Fruit fly (Drosophila melanogaster) Kc167 (cell line): ENCODE measurements around the gene mex1.

Experiments used
- Myc ChIP-seq: fragments of >200 bp; optimal IDR thresholded peaks from 2 replicates; lab custom pipeline; 2017; ENCODE audit warnings: missing external identifiers
- Sin3A ChIP-seq: fragments of >200 bp; optimal IDR thresholded peaks from 2 replicates; lab custom pipeline; 2018; ENCODE audit warnings: missing external identifiers
- h ChIP-seq: fragments of >200 bp; optimal IDR thresholded peaks from 3 replicates; lab custom pipeline; 2018; ENCODE audit warnings: missing external identifiers
- insv ChIP-seq: fragments of >200 bp; optimal IDR thresholded peaks from 3 replicates; lab custom pipeline; 2018; ENCODE audit warnings: missing external identifiers
- psq ChIP-seq: fragments of >200 bp; optimal IDR thresholded peaks from 2 replicates; lab custom pipeline; 2017; ENCODE audit warnings: missing external identifiers
- ttk ChIP-seq: sonication (Bioruptor generic); optimal IDR thresholded peaks from 2 replicates; lab custom pipeline; 2017; ENCODE audit warnings: missing external identifiers

The mex1 gene

DNA sequence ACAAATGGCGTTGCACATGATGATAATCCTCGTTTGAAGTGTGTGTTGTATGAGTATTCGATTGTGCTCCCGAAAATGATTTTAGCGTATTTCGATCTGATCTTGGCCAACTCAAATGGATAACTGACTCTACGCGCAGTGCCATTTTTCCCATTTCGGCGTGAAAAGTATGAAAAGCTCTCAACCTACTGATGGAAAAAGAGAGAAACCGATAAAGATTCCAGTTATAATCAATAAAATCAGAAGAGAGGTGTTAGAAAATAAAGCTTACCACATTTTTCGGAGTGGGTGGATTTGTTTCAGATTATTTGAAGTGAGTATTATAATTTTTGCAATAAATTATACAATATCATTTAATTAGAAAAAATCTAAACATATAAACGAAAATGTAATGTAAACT lies at the start of gene mex1:
TSS of gene mex1 (minus strand) at position 101 of the 400 bp plus-strand sequence.
- no peak for TF ChIP-seq psq
- no peak for TF ChIP-seq ttk (lab: Kevin White, UChicago)
- TF ChIP-seq Myc (lab: Kevin White, UChicago): no peak
- no peak for TF ChIP-seq insv (lab: Kevin White, UChicago)
- TF ChIP-seq Sin3A (lab: Kevin White, UChicago): no peak
- TF ChIP-seq h: no peak

- TF ChIP-seq psq (no peak), h (no peak), insv (lab: Kevin White, UChicago) (no peak), Sin3A (lab: Kevin White, UChicago) (no peak), ttk (lab: Kevin White, UChicago) (no peak)
Observed at dm6 chr3L:15568748-15569147, 49.4 kb upstream of the mex1 start.

dm6 chr3L:15566484-15566955 lies 47.1 kb upstream of the mex1 start:
- no peak for TF ChIP-seq psq
- no peak for TF ChIP-seq Sin3A (lab: Kevin White, UChicago)
- no peak for TF ChIP-seq ttk (lab: Kevin White, UChicago)
- TF ChIP-seq h: no peak
- no peak for TF ChIP-seq Myc (lab: Kevin White, UChicago)
- TF ChIP-seq insv (lab: Kevin White, UChicago): no peak

dm6 chr3L:15565829-15566433 lies 46.5 kb upstream of the mex1 start, which contains the start of gene dop:
dop (plus strand) TSS chr3L:15566013.
- TF ChIP-seq psq (no peak), h (no peak), insv (lab: Kevin White, UChicago) (no peak), Sin3A (lab: Kevin White, UChicago) (no peak), Myc (lab: Kevin White, UChicago) (no peak), ttk (lab: Kevin White, UChicago) (no peak)

DNA sequence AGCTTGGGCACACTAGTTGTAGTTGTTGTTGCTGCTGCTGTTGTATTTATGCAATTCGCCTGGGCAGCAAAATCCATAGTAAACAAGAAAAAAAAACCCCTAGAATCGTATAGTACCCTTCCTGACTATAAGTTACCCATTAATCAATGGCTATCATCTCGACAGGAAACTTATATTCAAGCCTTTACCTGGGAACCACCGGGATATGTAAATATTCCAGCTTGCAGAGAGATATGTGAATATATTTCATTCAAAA lies 44.4 kb upstream of the mex1 start:
- TF ChIP-seq insv (lab: Kevin White, UChicago) (no peak), h (no peak), ttk (lab: Kevin White, UChicago) (no peak), Myc (lab: Kevin White, UChicago) (no peak), psq (no peak), Sin3A (lab: Kevin White, UChicago) (no peak)

DNA sequence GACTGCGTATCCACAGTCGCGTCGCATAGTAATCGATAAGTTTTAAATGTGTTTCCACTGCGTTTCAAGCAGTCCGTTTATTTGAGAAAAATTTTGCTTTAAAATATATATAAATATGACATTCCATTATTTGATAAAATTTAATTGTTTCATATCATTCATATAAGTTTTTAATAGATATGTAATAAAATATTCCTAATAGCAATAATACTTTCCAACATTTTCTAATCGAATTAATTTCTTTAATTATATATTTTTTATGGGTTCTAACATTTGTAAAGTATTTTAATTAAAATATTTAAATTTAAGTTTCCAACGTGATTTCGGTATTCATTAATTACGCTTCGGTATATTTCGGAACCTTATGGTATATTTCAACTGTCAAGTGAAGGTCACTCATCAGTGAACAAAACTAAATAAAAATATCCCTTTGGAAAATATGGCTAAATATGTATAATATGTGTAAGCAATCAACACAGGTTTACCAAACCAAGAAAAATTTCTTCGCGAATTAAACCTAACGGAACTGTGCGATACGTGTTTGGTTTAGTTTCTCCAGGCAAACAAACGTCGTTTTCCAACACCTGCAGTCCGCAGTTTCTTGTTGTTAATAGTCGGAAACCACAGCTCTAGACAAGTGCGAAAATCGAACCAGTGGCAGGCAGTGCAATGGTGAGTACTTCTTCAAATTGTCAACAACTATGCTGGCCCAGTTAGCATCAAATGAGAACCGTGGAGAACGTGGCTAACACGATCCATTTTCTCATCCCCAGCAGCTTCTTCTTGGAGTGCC lies 43.9 kb upstream of the mex1 start, which contains the start of the genes CG7739 and SCCRO:
TSS of gene CG7739 (minus strand) at position 8 of the 793 bp plus-strand sequence.
TSS of gene SCCRO (plus strand) at position 370 of the 793 bp plus-strand sequence.
- TF ChIP-seq Sin3A (lab: Kevin White, UChicago) (no peak), Myc (lab: Kevin White, UChicago) (no peak), h (no peak), ttk (lab: Kevin White, UChicago) (no peak), psq (no peak), insv (lab: Kevin White, UChicago) (no peak)

DNA sequence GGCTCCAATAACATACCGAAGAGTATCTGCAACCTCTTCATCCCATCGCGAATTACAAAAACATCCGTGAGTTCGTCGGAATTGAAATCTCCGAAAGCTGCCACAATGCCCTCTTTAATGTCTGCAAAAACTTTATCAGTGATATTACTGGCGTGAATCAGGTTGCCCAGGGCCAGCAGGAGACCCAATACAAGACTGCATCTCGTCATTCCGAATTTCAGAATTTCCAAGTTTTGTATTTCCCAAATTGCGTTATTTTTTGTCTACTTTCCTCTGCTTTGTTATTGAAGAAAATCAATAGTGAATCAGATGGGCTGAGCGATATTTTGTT lies 43.3 kb upstream of the mex1 start:
- TF ChIP-seq psq (no peak), insv (lab: Kevin White, UChicago) (no peak), Myc (lab: Kevin White, UChicago) (no peak), h (no peak), Sin3A (lab: Kevin White, UChicago) (no peak), ttk (lab: Kevin White, UChicago) (no peak)

- TF ChIP-seq psq (no peak), Sin3A (lab: Kevin White, UChicago) (no peak), ttk (lab: Kevin White, UChicago) (no peak), insv (lab: Kevin White, UChicago) (no peak), Myc (lab: Kevin White, UChicago) (no peak), h (no peak)
Observed at dm6 chr3L:15553993-15554644, 34.7 kb upstream of the mex1 start, which contains the start of gene AGO2. AGO2 (plus strand) TSS chr3L:15554113.

DNA sequence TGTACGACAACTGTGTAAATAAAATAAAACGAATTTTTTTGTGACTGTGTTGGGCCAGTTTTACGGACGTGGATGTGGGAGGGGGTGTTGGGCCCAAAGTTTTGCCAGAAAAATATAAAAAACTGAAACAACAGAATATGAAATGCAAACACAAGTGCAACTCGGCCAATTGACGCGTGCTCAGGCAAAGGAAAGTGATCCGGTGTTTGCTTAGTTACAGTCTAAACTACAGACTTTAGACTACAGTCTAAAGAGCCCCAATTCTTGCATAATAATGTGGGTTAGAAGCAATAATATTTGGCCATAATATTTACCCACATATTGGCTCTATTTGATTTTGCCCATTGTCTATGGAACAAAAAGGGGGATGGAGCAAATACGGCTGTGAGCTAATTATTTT lies 29.5 kb upstream of the mex1 start:
- TF ChIP-seq h: no peak
- no peak for TF ChIP-seq psq
- TF ChIP-seq Myc (lab: Kevin White, UChicago): no peak

DNA sequence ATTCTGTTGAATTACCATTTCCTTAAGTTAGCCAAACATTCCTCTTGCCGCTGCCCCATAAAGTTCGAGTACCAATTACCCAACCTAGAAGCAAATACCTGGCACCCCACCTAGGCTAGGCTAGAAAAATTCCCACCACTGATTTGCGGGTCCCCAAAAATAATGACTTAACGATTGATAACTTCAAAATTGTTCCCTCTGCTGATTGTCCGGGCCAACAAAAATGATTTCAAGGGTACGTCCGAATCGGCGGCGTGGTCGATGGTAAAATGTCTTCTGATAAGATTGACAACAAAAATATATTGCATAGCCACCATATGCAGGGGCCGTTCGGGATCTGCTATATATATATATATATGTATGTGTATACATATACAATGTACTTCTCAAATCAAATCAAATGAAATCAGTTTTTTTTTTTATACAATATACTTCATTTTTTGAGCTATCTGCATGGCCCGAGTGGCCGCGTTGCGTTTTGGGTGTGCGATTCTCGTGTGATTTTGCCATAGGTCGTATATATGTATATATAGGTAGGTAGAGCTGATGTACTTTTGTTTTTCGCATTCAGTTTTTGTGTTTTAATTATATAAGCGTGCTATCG lies 27.9 kb upstream of the mex1 start:
- TF ChIP-seq Sin3A (lab: Kevin White, UChicago) (no peak), insv (lab: Kevin White, UChicago) (no peak), Myc (lab: Kevin White, UChicago) (no peak), ttk (lab: Kevin White, UChicago) (no peak), h (no peak), psq (no peak)

dm6 chr3L:15544455-15545415 lies 25.3 kb upstream of the mex1 start:
- TF ChIP-seq Myc (lab: Kevin White, UChicago): no peak
- no peak for TF ChIP-seq h
- TF ChIP-seq insv (lab: Kevin White, UChicago): no peak
- TF ChIP-seq Sin3A (lab: Kevin White, UChicago): no peak
- TF ChIP-seq ttk (lab: Kevin White, UChicago): no peak
- TF ChIP-seq psq: no peak
